Worm (Caenorhabditis elegans) whole organism, L1 larva: Measurements from ENCODE around the gene micu-1.

Experiments
- blmp-1 ChIP-seq: fragments of 150-350 bp; optimal IDR thresholded peaks from 2 replicates; lab custom pipeline; 2014; ENCODE audit warnings: missing biosample characterization, missing genetic modification characterization
- ceh-88 ChIP-seq: fragments of 200-800 bp; sonication (Bioruptor generic); IDR thresholded peaks from 2 replicates; pipeline ENCODE4 v1.3.6; 2022; ENCODE audit warnings: missing genetic modification characterization, missing compliant biosample characterization
- elt-3 ChIP-seq, 6 experiments: fragments of 150-350 bp in 1 of 6; sonication (generic microtip); optimal IDR thresholded peaks; 2 replicates each; lab custom pipeline; 2017 to 2018; ENCODE audit warnings: missing biosample characterization in 6 of 6, missing genetic modification characterization in 6 of 6, inconsistent platforms in 1 of 6
- nhr-11 ChIP-seq: fragments of 150-350 bp; optimal IDR thresholded peaks from 2 replicates; lab custom pipeline; 2014; ENCODE audit warnings: missing biosample characterization, missing genetic modification characterization
- nhr-77 ChIP-seq: fragments of 150-350 bp; optimal IDR thresholded peaks from 2 replicates; lab custom pipeline; 2014; ENCODE audit warnings: missing biosample characterization, missing genetic modification characterization
- pag-3 ChIP-seq: sonication (generic microtip); optimal IDR thresholded peaks from 2 replicates; lab custom pipeline; 2017; ENCODE audit warnings: missing genetic modification characterization, mild to moderate bottlenecking, missing compliant biosample characterization, antibody characterized with exemption, borderline replicate concordance; ENCODE audit not compliant: insufficient read depth
- zag-1 ChIP-seq: fragments of 150-350 bp; optimal IDR thresholded peaks from 2 replicates; lab custom pipeline; 2014; ENCODE audit warnings: missing biosample characterization, missing genetic modification characterization
- zip-4 ChIP-seq: fragments of 200-800 bp; sonication (Bioruptor generic); optimal IDR thresholded peaks from 2 replicates; lab custom pipeline; 2018; ENCODE audit warnings: mild to moderate bottlenecking, missing genetic modification characterization, moderate library complexity, missing compliant biosample characterization

- TF ChIP-seq elt-3 (tag; optimal IDR thresholded peaks at IDR 0.05; lab: Kevin White, UChicago) (no peak), nhr-11 (tag; lab: Kevin White, UChicago) (no peak), blmp-1 (tag; lab: Kevin White, UChicago) (no peak), pag-3 (tag; lab: Kevin White, UChicago) (no peak), nhr-77 (tag; lab: Kevin White, UChicago) (no peak), ceh-88 (GFP tag; lab: Robert Waterston, UW) (no peak), zag-1 (tag; lab: Kevin White, UChicago) (no peak), zip-4 (GFP tag; lab: Kevin White, UChicago) (no peak)
Observed at ce11 chrIV:13334287-13334686, 36.6 kb downstream of the micu-1 start.
